Fruit fly (Drosophila melanogaster) whole organism, embryonic: Measurements from ENCODE around the gene CG43675.
A peak's percentile ranks its signal among the peaks of the same experiment; 100 is the strongest.

Experiments used
- B-H2 ChIP-seq: fragments of 200-800 bp; sonication (Bioruptor generic); optimal IDR thresholded peaks from 2 replicates; lab custom pipeline; 2018; ENCODE audit warnings: missing biosample characterization, mild to moderate bottlenecking, missing genetic modification characterization
- CG10147 ChIP-seq: fragments of 200-800 bp; sonication (Bioruptor generic); optimal IDR thresholded peaks from 2 replicates; lab custom pipeline; 2019; ENCODE audit warnings: missing biosample characterization, mild to moderate bottlenecking, missing genetic modification characterization, moderate library complexity
- CG11723 ChIP-seq: fragments of 200-800 bp; sonication (Bioruptor generic); optimal IDR thresholded peaks from 2 replicates; lab custom pipeline; 2017; ENCODE audit warnings: missing biosample characterization, mild to moderate bottlenecking, missing genetic modification characterization
- CG1233 ChIP-seq: fragments of 200-800 bp; sonication (Bioruptor generic); optimal IDR thresholded peaks from 4 replicates; lab custom pipeline; 2018; ENCODE audit warnings: missing biosample characterization, mild to moderate bottlenecking, missing genetic modification characterization
- CG12391 ChIP-seq: fragments of 200-800 bp; sonication (Bioruptor generic); optimal IDR thresholded peaks from 3 replicates; lab custom pipeline; 2018; ENCODE audit warnings: missing biosample characterization, mild to moderate bottlenecking, missing genetic modification characterization, moderate library complexity
- CG13624 ChIP-seq: fragments of 200-800 bp; sonication (Bioruptor generic); optimal IDR thresholded peaks from 2 replicates; lab custom pipeline; 2016; ENCODE audit warnings: missing biosample characterization, missing genetic modification characterization
- CG15073 ChIP-seq: fragments of 200-800 bp; sonication (Bioruptor generic); optimal IDR thresholded peaks from 2 replicates; lab custom pipeline; 2016; ENCODE audit warnings: missing biosample characterization, missing genetic modification characterization
- CG1529 ChIP-seq: fragments of 200-800 bp; sonication (Bioruptor generic); optimal IDR thresholded peaks from 3 replicates; lab custom pipeline; 2018; ENCODE audit warnings: missing biosample characterization, missing genetic modification characterization
- CG17359 ChIP-seq: fragments of 200-800 bp; sonication (Bioruptor generic); optimal IDR thresholded peaks from 3 replicates; lab custom pipeline; 2018; ENCODE audit warnings: missing biosample characterization, mild to moderate bottlenecking, missing genetic modification characterization, moderate library complexity
- CG30431 ChIP-seq: fragments of 200-800 bp; sonication (Bioruptor generic); optimal IDR thresholded peaks from 2 replicates; lab custom pipeline; 2017; ENCODE audit warnings: missing biosample characterization, missing genetic modification characterization
- CG32767 ChIP-seq: fragments of 200-800 bp; sonication (Bioruptor generic); IDR thresholded peaks from 2 replicates; pipeline ENCODE4 v1.3.6; 2022; ENCODE audit warnings: missing biosample characterization, missing genetic modification characterization
- CG3847 ChIP-seq: fragments of 200-800 bp; sonication (Bioruptor generic); IDR thresholded peaks from 2 replicates; pipeline ENCODE4 v1.3.6; 2022; ENCODE audit warnings: missing biosample characterization, missing genetic modification characterization
- CG9437 ChIP-seq: fragments of 200-800 bp; sonication (Bioruptor generic); optimal IDR thresholded peaks from 2 replicates; lab custom pipeline; 2018; ENCODE audit warnings: missing biosample characterization, mild to moderate bottlenecking, missing genetic modification characterization
- CG9817 ChIP-seq: fragments of 200-800 bp; sonication (Bioruptor generic); optimal IDR thresholded peaks from 2 replicates; lab custom pipeline; 2018; ENCODE audit warnings: missing biosample characterization, mild to moderate bottlenecking, missing genetic modification characterization, moderate library complexity
- Camta ChIP-seq: fragments of 200-800 bp; sonication (Bioruptor generic); optimal IDR thresholded peaks from 2 replicates; lab custom pipeline; 2016; ENCODE audit warnings: missing biosample characterization, missing genetic modification characterization
- D ChIP-seq, 2 experiments: fragments of 200-800 bp in 1 of 2; fragments of >200 bp in 1 of 2; sonication (Bioruptor generic) in 1 of 2; optimal IDR thresholded peaks; 2 replicates in 1 of 2; 3 replicates in 1 of 2; lab custom pipeline; 2017; ENCODE audit warnings: mild to moderate bottlenecking in 1 of 2, missing biosample characterization in 1 of 2, missing genetic modification characterization in 1 of 2, missing genetic modification reagents in 1 of 2
- Dref ChIP-seq: fragments of 200-800 bp; sonication (Bioruptor generic); IDR thresholded peaks from 2 replicates; pipeline ENCODE4 v1.3.6; 2022; ENCODE audit warnings: missing biosample characterization, missing genetic modification characterization
- H15 ChIP-seq: fragments of 200-800 bp; sonication (Bioruptor generic); IDR thresholded peaks from 3 replicates; pipeline ENCODE4 v1.3.6; 2022; ENCODE audit warnings: missing biosample characterization, missing genetic modification characterization
- Hmr ChIP-seq: fragments of 200-800 bp; sonication (Bioruptor generic); optimal IDR thresholded peaks from 3 replicates; lab custom pipeline; 2017; ENCODE audit warnings: mild to moderate bottlenecking, missing biosample characterization, missing genetic modification reagents, missing genetic modification characterization
- Hsf ChIP-seq: fragments of 200-800 bp; sonication (Bioruptor generic); optimal IDR thresholded peaks from 3 replicates; lab custom pipeline; 2016; ENCODE audit warnings: missing biosample characterization, missing genetic modification characterization
- MTF-1 ChIP-seq: fragments of 200-800 bp; sonication (Bioruptor generic); optimal IDR thresholded peaks from 2 replicates; lab custom pipeline; 2018; ENCODE audit warnings: missing biosample characterization, mild to moderate bottlenecking, missing genetic modification characterization, borderline replicate concordance
- Max ChIP-seq: fragments of 200-800 bp; sonication (Bioruptor generic); optimal IDR thresholded peaks from 2 replicates; lab custom pipeline; 2016; ENCODE audit warnings: missing biosample characterization, mild to moderate bottlenecking, missing genetic modification characterization
- Pdp1 ChIP-seq, 2 experiments: fragments of 200-800 bp; sonication (Bioruptor generic); optimal IDR thresholded peaks; 3 replicates each; lab custom pipeline; 2016; ENCODE audit warnings: missing biosample characterization in 2 of 2, missing genetic modification characterization in 2 of 2, mild to moderate bottlenecking in 1 of 2, moderate library complexity in 1 of 2
- Side ChIP-seq: fragments of 200-800 bp; sonication (Bioruptor generic); optimal IDR thresholded peaks from 2 replicates; lab custom pipeline; 2016; ENCODE audit warnings: missing biosample characterization, missing genetic modification characterization
- Trl ChIP-seq, 3 experiments: fragments of >200 bp in 2 of 3; fragments of 200-800 bp in 1 of 3; sonication (Bioruptor generic) in 1 of 3; optimal IDR thresholded peaks; 2 replicates in 1 of 3; 3 replicates in 2 of 3; lab custom pipeline; 2016 to 2017; ENCODE audit warnings: missing biosample characterization in 1 of 3, missing genetic modification characterization in 1 of 3
- Usf ChIP-seq: fragments of 200-800 bp; sonication (Bioruptor generic); optimal IDR thresholded peaks from 2 replicates; lab custom pipeline; 2017; ENCODE audit warnings: missing genotype, missing biosample characterization, missing genetic modification characterization
- bab2 ChIP-seq: fragments of 200-800 bp; sonication (Bioruptor generic); optimal IDR thresholded peaks from 2 replicates; lab custom pipeline; 2016; ENCODE audit warnings: missing biosample characterization, missing genetic modification characterization
- bcd ChIP-seq: fragments of 200-800 bp; sonication (Bioruptor generic); optimal IDR thresholded peaks from 2 replicates; lab custom pipeline; 2017; ENCODE audit warnings: missing biosample characterization, mild to moderate bottlenecking, missing genetic modification characterization
- chm ChIP-seq: fragments of 200-800 bp; sonication (Bioruptor generic); IDR thresholded peaks from 2 replicates; pipeline ENCODE4 v1.3.6; 2022; ENCODE audit warnings: missing biosample characterization, missing genetic modification characterization
- dmrt11E ChIP-seq: fragments of 200-800 bp; sonication (Bioruptor generic); optimal IDR thresholded peaks from 3 replicates; lab custom pipeline; 2018; ENCODE audit warnings: missing biosample characterization, mild to moderate bottlenecking, missing genetic modification characterization, moderate library complexity
- dysf ChIP-seq: fragments of 200-800 bp; sonication (Bioruptor generic); IDR thresholded peaks from 3 replicates; pipeline ENCODE4 v1.3.6; 2022; ENCODE audit warnings: missing biosample characterization, missing genetic modification characterization
- ewg ChIP-seq: fragments of 200-800 bp; sonication (Bioruptor generic); optimal IDR thresholded peaks from 3 replicates; lab custom pipeline; 2017; ENCODE audit warnings: mild to moderate bottlenecking, missing biosample characterization, missing genetic modification reagents, missing genetic modification characterization
- ind ChIP-seq: fragments of 200-800 bp; sonication (Bioruptor generic); optimal IDR thresholded peaks from 3 replicates; lab custom pipeline; 2016; ENCODE audit warnings: missing biosample characterization, missing genetic modification characterization
- kah ChIP-seq: fragments of 200-800 bp; sonication (Bioruptor generic); optimal IDR thresholded peaks from 2 replicates; lab custom pipeline; 2018; ENCODE audit warnings: missing biosample characterization, mild to moderate bottlenecking, missing genetic modification characterization
- ken ChIP-seq: fragments of 200-800 bp; sonication (Bioruptor generic); IDR thresholded peaks from 3 replicates; pipeline ENCODE4 v1.3.6; 2022; ENCODE audit warnings: missing biosample characterization, missing genetic modification characterization
- kni ChIP-seq: fragments of 200-800 bp; sonication (Bioruptor generic); optimal IDR thresholded peaks from 3 replicates; lab custom pipeline; 2017; ENCODE audit warnings: mild to moderate bottlenecking, missing biosample characterization, missing genetic modification reagents, missing genetic modification characterization
- lbe ChIP-seq: fragments of 200-800 bp; sonication (Bioruptor generic); optimal IDR thresholded peaks from 2 replicates; lab custom pipeline; 2016; ENCODE audit warnings: missing biosample characterization, mild to moderate bottlenecking, missing genetic modification characterization
- lilli ChIP-seq: fragments of 200-800 bp; sonication (Bioruptor generic); optimal IDR thresholded peaks from 3 replicates; lab custom pipeline; 2016; ENCODE audit warnings: missing biosample characterization, missing genetic modification characterization
- nmo ChIP-seq: fragments of 200-800 bp; sonication (Bioruptor generic); optimal IDR thresholded peaks from 2 replicates; lab custom pipeline; 2018; ENCODE audit warnings: missing biosample characterization, mild to moderate bottlenecking, missing genetic modification characterization, moderate library complexity
- pho ChIP-seq: fragments of 200-800 bp; sonication (Bioruptor generic); optimal IDR thresholded peaks from 2 replicates; lab custom pipeline; 2016; ENCODE audit warnings: missing biosample characterization, missing genetic modification characterization
- prd ChIP-seq, 3 experiments: fragments of >200 bp in 2 of 3; fragments of 200-800 bp in 1 of 3; sonication (Bioruptor generic) in 1 of 3; optimal IDR thresholded peaks in 2 of 3; IDR thresholded peaks in 1 of 3; 2 replicates in 2 of 3; 3 replicates in 1 of 3; pipeline versions ENCODE4 v1.3.6 to Lab custom; 2017 to 2022; ENCODE audit warnings: missing biosample characterization in 1 of 3, missing genetic modification characterization in 1 of 3
- row ChIP-seq: fragments of 200-800 bp; sonication (Bioruptor generic); IDR thresholded peaks from 3 replicates; pipeline ENCODE4 v1.3.6; 2022; ENCODE audit warnings: missing biosample characterization, missing genetic modification characterization
- sim ChIP-seq: fragments of 200-800 bp; sonication (Bioruptor generic); IDR thresholded peaks from 2 replicates; pipeline ENCODE4 v1.3.6; 2022; ENCODE audit warnings: missing biosample characterization, missing genetic modification characterization
- sqz ChIP-seq: fragments of 200-800 bp; sonication (Bioruptor generic); optimal IDR thresholded peaks from 3 replicates; lab custom pipeline; 2018; ENCODE audit warnings: missing biosample characterization, mild to moderate bottlenecking, missing genetic modification characterization
- ttk ChIP-seq: fragments of 200-800 bp; sonication (Bioruptor generic); IDR thresholded peaks from 2 replicates; pipeline ENCODE4 v2.1.2; 2022; ENCODE audit warnings: missing biosample characterization, missing genetic modification characterization
- tx ChIP-seq: fragments of 200-800 bp; sonication (Bioruptor generic); optimal IDR thresholded peaks from 2 replicates; lab custom pipeline; 2016; ENCODE audit warnings: missing biosample characterization, missing genetic modification characterization
- vfl ChIP-seq: fragments of 200-800 bp; sonication (Bioruptor generic); optimal IDR thresholded peaks from 2 replicates; lab custom pipeline; 2016; ENCODE audit warnings: missing biosample characterization, missing genetic modification characterization
- zfh1 ChIP-seq: fragments of 200-800 bp; sonication (Bioruptor generic); IDR thresholded peaks from 3 replicates; pipeline ENCODE4 v1.3.6; 2022; ENCODE audit warnings: missing biosample characterization, missing genetic modification characterization
- zfh2 ChIP-seq: fragments of 200-800 bp; sonication (Bioruptor generic); optimal IDR thresholded peaks from 2 replicates; lab custom pipeline; 2016; ENCODE audit warnings: missing biosample characterization, missing genetic modification characterization

The CG43675 gene

DNA sequence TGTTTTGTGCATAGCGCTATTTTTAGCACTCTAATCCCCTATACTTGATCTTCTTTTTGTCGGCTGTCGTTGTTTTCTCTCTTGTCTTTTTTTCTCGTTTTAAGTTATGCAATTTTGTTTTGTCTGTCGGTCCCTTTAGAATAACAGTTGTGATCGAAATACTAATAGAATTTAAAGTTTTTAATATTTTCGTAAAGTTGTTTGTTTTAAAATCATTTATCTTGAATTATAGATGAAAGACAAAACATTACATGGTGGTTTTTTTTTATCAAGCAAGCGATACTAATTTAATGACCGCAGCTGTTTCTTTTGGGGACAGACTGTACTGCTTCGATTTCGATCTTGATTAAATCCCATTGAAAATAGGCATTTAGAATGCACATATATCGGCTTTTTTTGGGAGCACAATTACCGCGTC lies 10.5 kb upstream of the CG43675 start (continued):
- TF ChIP-seq dmrt11E (peak; percentile 22), chm (0 out of 2 replicates have a peak, but pooled peaks have one; percentile 44), CG9817 (tag; lab: Kevin White, UChicago) (peak; percentile 26), B-H2 (no peak), CG3847 (GFP tag; lab: Robert Waterston, UW) (0 out of 2 replicates have a peak, but pooled peaks have one; percentile 12), sqz (no peak), CG10147 (peak; percentile 9), zfh1 (0 out of 3 replicates have a peak, but pooled peaks have one; percentile 45), sim (no peak), Hsf (GFP tag; lab: Kevin White, UChicago) (peak; percentile 44), nmo (GFP tag; lab: Kevin White, UChicago) (peak; percentile 61), lbe (GFP tag; lab: Kevin White, UChicago) (no peak), CG1529 (GFP tag; lab: Kevin White, UChicago) (peak; percentile 10), bcd (GFP tag; lab: Kevin White, UChicago) (peak; percentile 13), Hmr (GFP tag; lab: Kevin White, UChicago) (peak; percentile 22), CG17359 (tag; lab: Kevin White, UChicago) (peak; percentile 70), ewg (GFP tag; lab: Kevin White, UChicago) (peak; percentile 29), CG32767 (no peak), row (GFP tag; lab: Robert Waterston, UW) (peak; percentile 54; the same call in 2 of the 3 replicates), Side (GFP tag; lab: Kevin White, UChicago) (no peak), kni (GFP tag; lab: Kevin White, UChicago) (no peak), prd (optimal IDR thresholded peaks at IDR 0.05; lab: Kevin White, UChicago) (no peak), prd (GFP tag; IDR thresholded peaks at IDR 0.05; lab: Robert Waterston, UW) (0 out of 3 replicates have a peak, but pooled peaks have one; percentile 30), CG9437 (peak; percentile 47), CG1233 (GFP tag; lab: Kevin White, UChicago) (peak; percentile 7), CG13624 (GFP tag; lab: Kevin White, UChicago) (no peak), ttk (GFP tag; lab: Robert Waterston, UW) (0 out of 2 replicates have a peak, but pooled peaks have one; percentile 33), H15 (GFP tag; lab: Robert Waterston, UW) (no peak), Dref (no peak), bab2 (GFP tag; lab: Kevin White, UChicago) (peak; percentile 36), ind (GFP tag; lab: Kevin White, UChicago) (peak; percentile 18), CG11723 (GFP tag; lab: Kevin White, UChicago) (peak; percentile 16), MTF-1 (GFP tag; lab: Kevin White, UChicago) (no peak), kah (peak; percentile 1), vfl (GFP tag; lab: Kevin White, UChicago) (no peak), CG15073 (GFP tag; lab: Kevin White, UChicago) (peak; percentile 3), ken (GFP tag; lab: Robert Waterston, UW) (0 out of 3 replicates have a peak, but pooled peaks have one; percentile 12), Trl (optimal IDR thresholded peaks at IDR 0.05; lab: Kevin White, UChicago) (no peak), Trl (GFP tag; optimal IDR thresholded peaks at IDR 0.05; lab: Kevin White, UChicago) (peak; percentile 46), lilli (GFP tag; lab: Kevin White, UChicago) (peak; percentile 54), CG30431 (GFP tag; lab: Kevin White, UChicago) (no peak), zfh2 (GFP tag; lab: Kevin White, UChicago) (peak; percentile 15), CG12391 (tag; lab: Kevin White, UChicago) (peak; percentile 71), Pdp1 (GFP tag; optimal IDR thresholded peaks at IDR 0.05; lab: Kevin White, UChicago) (peak in 1 of 2 experiments; percentile 82), Max (GFP tag; lab: Kevin White, UChicago) (no peak), pho (no peak), Camta (GFP tag; lab: Kevin White, UChicago) (peak; percentile 42), tx (GFP tag; lab: Kevin White, UChicago) (peak; percentile 19), dysf (GFP tag; lab: Robert Waterston, UW) (peak; percentile 48; the same call in 2 of the 3 replicates), Usf (no peak), D (optimal IDR thresholded peaks at IDR 0.05; lab: Kevin White, UChicago) (no peak), D (GFP tag; optimal IDR thresholded peaks at IDR 0.05; lab: Kevin White, UChicago) (peak; percentile 50)
